Fruit fly (Drosophila melanogaster) Kc167 (cell line): ENCODE measurements around the gene CG42359.

Source experiments
- Myc ChIP-seq: fragments of >200 bp; optimal IDR thresholded peaks from 2 replicates; lab custom pipeline; 2017; ENCODE audit warnings: missing external identifiers
- Sin3A ChIP-seq: fragments of >200 bp; optimal IDR thresholded peaks from 2 replicates; lab custom pipeline; 2018; ENCODE audit warnings: missing external identifiers
- h ChIP-seq: fragments of >200 bp; optimal IDR thresholded peaks from 3 replicates; lab custom pipeline; 2018; ENCODE audit warnings: missing external identifiers
- insv ChIP-seq: fragments of >200 bp; optimal IDR thresholded peaks from 3 replicates; lab custom pipeline; 2018; ENCODE audit warnings: missing external identifiers
- psq ChIP-seq: fragments of >200 bp; optimal IDR thresholded peaks from 2 replicates; lab custom pipeline; 2017; ENCODE audit warnings: missing external identifiers
- ttk ChIP-seq: sonication (Bioruptor generic); optimal IDR thresholded peaks from 2 replicates; lab custom pipeline; 2017; ENCODE audit warnings: missing external identifiers

The CG42359 gene

DNA sequence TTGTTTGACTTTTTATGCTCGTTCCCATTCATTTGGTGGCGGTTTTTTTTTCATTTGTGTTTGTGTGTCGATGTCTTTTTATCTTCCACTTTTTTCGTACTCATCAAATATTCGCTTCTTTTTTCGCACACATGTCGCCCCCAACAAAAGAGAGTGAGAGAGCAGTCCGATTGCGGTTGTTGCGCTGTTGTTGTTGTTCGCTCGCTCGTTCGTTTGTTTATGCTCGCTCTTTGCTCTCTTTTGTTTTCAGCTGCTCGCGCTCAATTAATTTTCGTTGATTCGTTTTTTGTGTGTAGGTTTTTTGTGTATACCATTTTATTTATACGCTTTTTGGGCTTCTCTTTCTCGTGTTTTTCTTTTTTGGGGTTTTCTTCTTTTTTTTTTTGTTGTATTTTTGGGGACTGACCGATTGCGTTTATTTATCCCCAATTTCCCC, 3.5 kb upstream of the CG42359 start:
- TF ChIP-seq Sin3A (lab: Kevin White, UChicago), result no peak
- TF ChIP-seq h, result no peak
- no peak for TF ChIP-seq ttk (lab: Kevin White, UChicago)
- no peak for TF ChIP-seq psq (lab: Kevin White, UChicago)
- no peak for TF ChIP-seq Myc (lab: Kevin White, UChicago)
- no peak for TF ChIP-seq insv (lab: Kevin White, UChicago)

DNA sequence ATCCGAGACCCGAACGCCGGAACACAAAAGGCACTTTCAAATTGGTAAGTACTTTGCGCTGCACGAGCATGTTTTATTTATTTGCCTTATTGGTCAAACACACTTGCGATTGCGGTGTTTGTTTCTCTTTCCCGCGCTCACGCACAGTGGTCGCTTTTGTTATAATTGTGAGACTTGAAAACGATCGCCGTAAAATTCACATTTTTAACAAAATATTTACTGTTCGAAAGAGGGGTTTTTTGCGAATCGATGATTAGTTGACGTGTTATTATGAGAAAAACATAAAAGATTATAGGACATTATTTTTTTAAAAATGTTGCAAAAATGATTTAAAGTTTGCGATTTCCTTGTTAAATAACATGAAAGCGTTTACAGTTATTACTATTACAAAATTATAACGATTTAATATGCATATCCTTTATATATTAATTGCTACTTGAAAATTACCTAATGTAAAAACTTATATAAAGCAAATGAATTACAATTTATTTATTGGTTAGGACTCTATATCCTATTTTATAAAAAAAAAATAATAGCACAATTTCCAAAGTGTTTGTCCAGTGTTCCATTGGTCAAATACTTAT, 2.9 kb upstream of the CG42359 start:
- TF ChIP-seq Sin3A (lab: Kevin White, UChicago), result no peak
- no peak for TF ChIP-seq Myc (lab: Kevin White, UChicago)
- TF ChIP-seq psq (lab: Kevin White, UChicago), result no peak
- no peak for TF ChIP-seq insv (lab: Kevin White, UChicago)

DNA sequence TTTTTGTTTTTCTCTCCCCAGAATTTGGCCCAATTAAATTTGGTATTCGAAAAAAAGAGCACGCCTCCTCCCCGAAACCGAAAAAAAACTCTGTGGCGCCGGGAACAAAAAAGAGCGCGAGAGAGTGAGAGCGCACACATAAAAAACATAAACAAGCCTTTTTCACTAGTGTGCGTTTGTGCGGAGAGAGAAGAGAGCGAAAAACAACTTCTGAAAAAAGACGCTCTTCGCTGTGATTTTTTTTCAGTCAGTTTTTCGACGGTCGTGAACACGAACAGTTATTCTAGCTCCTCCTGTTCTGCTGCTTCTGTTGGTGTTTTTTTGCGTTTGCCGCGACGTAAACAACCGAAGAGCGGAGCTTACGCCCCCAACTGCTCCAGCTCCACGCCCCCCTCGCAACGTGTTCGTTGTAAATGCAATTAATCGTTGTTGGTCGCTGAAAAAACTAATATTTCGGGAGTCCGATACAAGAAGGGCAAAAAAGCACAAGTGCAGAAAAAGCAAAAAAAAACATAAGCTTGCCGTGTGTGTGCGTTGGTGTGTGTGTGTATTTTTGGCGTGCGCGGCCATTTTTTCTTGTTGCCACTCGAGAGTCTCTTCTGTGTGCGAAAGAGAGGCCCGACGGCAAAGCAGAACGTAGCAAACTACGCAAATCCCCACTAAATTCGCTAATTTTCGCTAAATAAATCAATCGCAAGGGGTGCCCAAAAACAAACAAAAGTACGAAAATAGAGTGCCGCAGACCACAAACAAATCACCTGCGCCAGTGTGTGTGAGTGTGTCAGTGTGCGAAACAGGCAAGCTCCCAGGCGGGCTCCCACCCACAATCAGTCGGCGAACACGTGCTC, 2.1 kb upstream of the CG42359 start, which contains the start of gene sqz:
Gene sqz (plus strand): TSS at position 240 of the 848 bp plus-strand sequence.
- no peak for TF ChIP-seq insv (lab: Kevin White, UChicago)
- TF ChIP-seq h, result no peak
- no peak for TF ChIP-seq ttk (lab: Kevin White, UChicago)
- no peak for TF ChIP-seq Myc (lab: Kevin White, UChicago)
- no peak for TF ChIP-seq psq (lab: Kevin White, UChicago)

DNA sequence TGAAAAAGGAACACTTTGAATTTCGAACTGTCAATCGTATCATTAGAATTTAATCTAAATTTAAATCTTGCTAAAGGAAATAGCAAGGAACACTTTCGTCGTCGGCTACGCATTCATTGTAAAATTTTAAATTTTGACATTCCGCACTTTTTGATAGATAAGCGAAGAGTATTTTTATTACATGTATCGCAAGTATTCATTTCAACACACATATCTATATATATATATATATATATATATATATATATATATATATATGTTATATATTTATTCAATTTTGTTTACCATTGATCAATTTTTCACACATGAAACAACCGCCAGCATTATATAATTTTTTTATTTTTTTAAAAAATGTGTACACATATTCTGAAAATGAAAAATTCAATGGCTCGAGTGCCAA, 2.3 kb downstream of the CG42359 start, which contains the start of gene CG11779:
Gene CG11779 (minus strand): TSS at position 101 of the 400 bp plus-strand sequence.
- TF ChIP-seq Sin3A (lab: Kevin White, UChicago) (no peak), h (no peak), insv (lab: Kevin White, UChicago) (no peak), psq (lab: Kevin White, UChicago) (no peak), Myc (lab: Kevin White, UChicago) (no peak), ttk (lab: Kevin White, UChicago) (no peak)

DNA sequence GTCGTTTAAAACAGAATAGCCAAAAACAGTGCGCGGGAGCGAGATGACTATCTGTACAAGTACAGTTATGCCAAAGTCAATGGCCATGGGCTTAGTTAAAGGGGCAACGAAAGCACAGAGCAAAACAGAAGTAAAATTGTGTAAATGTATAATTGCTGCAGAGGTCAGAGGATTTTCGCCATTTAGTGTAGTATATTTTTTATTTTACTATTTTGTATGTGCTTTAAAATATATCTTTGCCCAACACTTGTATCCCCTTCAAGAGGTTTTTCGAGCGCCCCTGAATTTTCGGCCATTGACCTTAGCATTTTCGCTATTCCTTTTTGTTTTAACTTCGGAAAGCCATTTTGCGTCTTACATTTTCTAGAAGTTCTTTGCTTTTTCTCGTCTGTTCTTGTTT, 4.1 kb downstream of the CG42359 start:
- no peak for TF ChIP-seq insv (lab: Kevin White, UChicago)
- no peak for TF ChIP-seq Sin3A (lab: Kevin White, UChicago)
- no peak for TF ChIP-seq h
- no peak for TF ChIP-seq psq (lab: Kevin White, UChicago)

DNA sequence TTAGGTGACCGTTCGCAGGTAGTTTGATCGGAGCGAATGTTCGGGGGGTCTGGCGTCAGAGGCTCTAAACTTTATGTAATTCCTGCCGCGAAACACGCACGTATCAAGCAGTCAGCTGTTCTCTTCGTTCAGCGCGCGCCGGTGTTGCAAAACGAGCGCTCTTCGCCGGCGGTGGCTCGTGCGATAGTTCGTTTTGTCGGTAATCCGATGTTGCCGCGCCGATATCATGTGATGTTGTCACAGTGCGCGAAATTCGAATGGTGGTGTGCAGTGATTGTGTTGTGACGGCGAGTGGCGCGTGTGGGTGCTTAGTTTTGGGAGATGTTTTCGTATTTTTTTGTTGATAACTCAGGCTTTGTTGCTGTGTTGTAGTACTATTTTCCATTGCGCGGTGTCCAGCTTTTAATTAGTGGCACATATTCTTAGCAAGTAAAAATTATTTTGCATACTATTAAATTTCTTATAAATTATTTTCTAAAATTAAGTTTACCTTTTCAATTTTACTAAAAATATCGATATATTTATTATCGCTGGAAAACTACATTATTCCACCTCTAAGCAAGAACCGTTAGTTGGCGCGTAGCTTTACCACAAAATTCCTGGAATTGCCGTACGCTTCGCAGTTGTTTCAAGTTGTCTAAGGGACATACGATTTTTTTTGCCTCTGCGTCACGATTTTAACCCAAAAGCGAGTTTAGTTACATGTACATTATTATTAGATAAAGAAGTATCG, 5.3 kb downstream of the CG42359 start, which contains the start of gene nanos:
Gene nanos (plus strand): TSS at position 569 of the 733 bp plus-strand sequence.
- TF ChIP-seq Myc (lab: Kevin White, UChicago) (no peak), h (no peak), psq (lab: Kevin White, UChicago) (no peak), ttk (lab: Kevin White, UChicago) (no peak), insv (lab: Kevin White, UChicago) (no peak), Sin3A (lab: Kevin White, UChicago) (no peak)

DNA sequence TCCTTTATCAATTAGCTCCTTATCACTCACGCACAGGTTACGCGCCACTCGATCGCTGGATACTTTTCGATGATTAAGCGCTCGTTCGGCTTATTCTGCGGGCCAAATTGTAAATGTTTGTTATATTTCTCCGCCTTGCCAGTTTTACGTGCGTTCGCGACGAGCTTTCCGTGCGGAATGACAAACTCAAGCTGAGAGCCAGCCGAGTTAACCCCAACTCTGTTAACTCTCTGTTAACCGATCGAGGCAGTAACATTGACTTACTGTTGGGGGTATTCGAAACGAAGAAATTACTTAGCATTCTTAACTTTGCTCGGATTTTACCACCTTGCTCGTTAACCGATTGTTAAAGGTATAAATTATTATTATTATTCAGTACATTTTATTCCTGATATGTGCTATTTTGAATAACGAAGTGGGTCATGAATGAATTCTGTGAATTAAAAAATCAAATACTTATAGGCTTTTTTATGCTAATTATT, 8.6 kb downstream of the CG42359 start, which contains the start of gene CG5835:
Gene CG5835 (minus strand): TSS at position 185 of the 482 bp plus-strand sequence.
- TF ChIP-seq psq (lab: Kevin White, UChicago) (no peak), ttk (lab: Kevin White, UChicago) (no peak), h (no peak), Myc (lab: Kevin White, UChicago) (no peak), Sin3A (lab: Kevin White, UChicago) (no peak), insv (lab: Kevin White, UChicago) (no peak)

DNA sequence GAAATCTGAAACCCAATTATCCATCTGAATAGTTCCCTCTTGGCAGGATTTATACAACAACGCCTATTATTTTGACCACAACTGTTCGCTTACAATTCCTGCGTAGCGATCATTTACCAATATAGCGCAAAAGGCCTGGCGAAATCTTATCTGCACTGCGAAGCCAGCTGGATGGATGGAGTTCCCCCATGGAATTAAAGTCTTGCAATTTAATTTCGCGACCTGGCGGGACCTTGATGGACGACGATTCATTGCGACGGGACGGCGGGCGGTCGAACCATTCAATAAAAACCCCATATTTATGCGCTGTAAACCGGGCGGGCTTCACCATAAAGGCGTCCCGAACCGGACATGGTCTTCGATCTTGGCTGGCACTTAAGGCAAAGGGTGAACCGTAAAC, 9.3 kb downstream of the CG42359 start:
- TF ChIP-seq h (no peak), Myc (lab: Kevin White, UChicago) (no peak)

DNA sequence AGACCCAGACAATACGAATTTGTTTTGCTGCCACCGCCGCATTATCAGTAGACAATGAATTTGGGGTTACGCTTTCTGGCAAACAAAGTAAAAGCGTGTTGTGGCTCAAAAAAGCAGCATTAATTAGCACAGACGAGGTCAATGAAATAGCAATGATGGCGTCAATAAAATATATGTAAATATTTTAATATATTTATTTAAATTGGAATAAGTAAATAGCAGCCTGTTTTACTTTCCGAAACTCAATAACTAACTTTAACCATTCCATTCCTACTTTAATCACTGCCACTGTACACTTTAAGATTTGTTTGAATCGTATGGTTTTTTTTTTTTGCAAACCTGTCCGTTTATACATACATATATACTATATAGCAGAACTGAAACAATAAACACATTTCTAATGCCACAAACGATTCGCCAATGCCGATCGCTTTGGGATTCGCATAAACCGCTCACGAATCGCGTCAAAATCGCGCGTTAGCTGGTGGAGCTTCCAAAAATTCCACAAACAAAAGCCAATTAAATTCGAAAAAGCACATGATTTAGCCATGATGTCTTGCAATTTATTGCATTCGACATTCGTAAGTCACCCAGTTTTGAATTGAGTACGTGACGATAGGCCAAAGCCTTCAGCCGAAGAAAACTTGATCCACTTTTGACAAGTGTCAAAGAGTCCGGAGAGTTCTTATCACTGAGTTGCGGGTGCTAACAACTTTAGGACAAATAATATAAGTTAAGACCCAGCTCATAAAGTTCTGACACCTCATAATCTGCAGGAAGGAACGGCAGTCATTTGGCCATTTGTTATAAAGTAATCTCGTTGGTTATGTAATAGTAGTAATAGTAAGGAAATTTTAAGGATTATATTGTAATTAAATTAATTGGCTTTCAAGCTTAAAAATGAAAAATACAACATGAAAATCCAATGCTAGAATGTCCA, 10.0 kb downstream of the CG42359 start:
- TF ChIP-seq Sin3A (lab: Kevin White, UChicago) (no peak), ttk (lab: Kevin White, UChicago) (no peak), psq (lab: Kevin White, UChicago) (no peak), h (no peak), insv (lab: Kevin White, UChicago) (no peak), Myc (lab: Kevin White, UChicago) (no peak)

DNA sequence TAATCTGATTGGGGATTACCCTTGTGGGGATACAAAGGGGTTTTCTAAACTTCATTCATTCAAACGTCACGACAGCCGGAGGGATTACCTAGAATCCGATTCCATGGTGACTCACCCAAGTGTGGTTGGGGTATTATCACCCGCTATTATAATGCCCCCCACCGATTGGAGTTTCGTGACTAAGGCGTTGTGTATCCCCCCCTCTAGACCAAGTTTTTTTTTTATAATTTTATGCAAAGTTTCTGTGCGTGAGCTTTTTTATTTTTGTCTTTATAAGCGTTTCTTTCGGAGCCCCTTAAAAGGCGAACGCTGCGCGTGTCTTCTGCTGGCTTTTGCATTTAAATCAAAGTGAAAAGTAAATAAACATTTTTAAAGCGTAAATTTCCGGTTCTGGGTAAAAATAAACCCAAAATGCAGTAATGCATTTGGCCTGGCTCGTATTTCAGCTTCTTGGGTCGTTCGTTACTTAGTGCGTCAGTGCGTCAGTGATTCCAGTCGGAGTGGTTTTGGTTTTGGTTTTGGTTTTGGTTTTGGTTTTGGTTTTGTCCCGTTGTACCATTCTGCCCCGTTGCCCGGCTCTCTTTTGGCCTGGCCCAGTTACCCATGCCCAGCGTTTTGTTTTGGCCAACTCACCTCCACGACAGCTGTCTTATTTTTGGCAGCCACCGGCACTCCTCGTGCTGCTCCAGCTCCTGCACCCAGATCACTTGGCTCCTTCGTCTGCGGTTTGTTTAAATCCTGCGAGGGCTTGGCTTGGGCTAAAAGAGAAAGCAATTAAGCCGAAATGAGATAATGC, 11.0 kb downstream of the CG42359 start:
- TF ChIP-seq Sin3A (lab: Kevin White, UChicago) (no peak), insv (lab: Kevin White, UChicago) (no peak), psq (lab: Kevin White, UChicago) (no peak), h (no peak), Myc (lab: Kevin White, UChicago) (no peak), ttk (lab: Kevin White, UChicago) (no peak)
